Worm (Caenorhabditis elegans) whole organism, midembryonic: ENCODE measurements around the gene mboa-1.
"Not testable (repeated sequence)": the region's sequence is repeated elsewhere in the genome, so short reads cannot be mapped to it uniquely, and the experiment has no call there.

ENCODE experiments used
- ztf-23 ChIP-seq: fragments of 200-800 bp; sonication (Bioruptor generic); IDR thresholded peaks from 2 replicates; pipeline ENCODE4 v1.3.6; 2022; ENCODE audit warnings: missing genetic modification reagents, missing genetic modification characterization, missing compliant biosample characterization
- ztf-29 ChIP-seq: fragments of 200-800 bp; sonication (Bioruptor generic); IDR thresholded peaks from 2 replicates; pipeline ENCODE4 v1.3.6; 2022; ENCODE audit warnings: missing genetic modification reagents, missing genetic modification characterization, missing compliant biosample characterization

DNA sequence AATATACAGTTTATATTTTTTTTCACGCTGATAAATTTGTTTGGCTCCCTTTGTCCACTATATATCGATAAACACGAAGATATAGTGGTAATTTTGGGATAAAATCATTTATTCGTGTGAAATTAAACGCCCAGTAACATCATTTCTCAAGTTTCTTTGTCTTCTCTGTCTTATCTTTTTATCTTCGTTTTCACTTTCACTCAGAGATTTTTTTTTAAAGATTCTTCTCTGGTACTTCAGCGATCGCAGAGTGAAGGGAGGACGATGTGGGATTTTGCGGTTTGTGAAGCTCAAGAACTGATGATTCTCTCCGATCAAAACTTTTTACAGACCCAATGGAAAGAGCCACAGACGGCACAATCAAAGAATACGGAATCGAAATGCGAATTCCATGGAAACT lies 31.8 kb downstream of the mboa-1 start, which contains the start of gene T27A8.3:
- not testable (repeated sequence) for TF ChIP-seq ztf-23; ztf-29 (GFP tag; lab: Robert Waterston, UW)
